Fruit fly (Drosophila melanogaster) whole organism, embryonic: Measurements from ENCODE around the gene Eip93F.

Experiments used
- ATbp ChIP-seq: fragments of 200-800 bp; sonication (Bioruptor generic); optimal IDR thresholded peaks from 2 replicates; lab custom pipeline; 2017; ENCODE audit warnings: missing biosample characterization, mild to moderate bottlenecking, missing genetic modification characterization, missing genetic modification reagents
- CG11093 ChIP-seq: fragments of 200-800 bp; sonication (Bioruptor generic); IDR thresholded peaks from 3 replicates; pipeline ENCODE4 v1.3.6; 2022; ENCODE audit warnings: missing biosample characterization, missing genetic modification characterization
- CG11695 ChIP-seq: fragments of 200-800 bp; sonication (Bioruptor generic); IDR thresholded peaks from 3 replicates; pipeline ENCODE4 v1.3.6; 2022; ENCODE audit warnings: missing biosample characterization, missing genetic modification characterization
- CG12104 ChIP-seq: fragments of 200-800 bp; sonication (Bioruptor generic); optimal IDR thresholded peaks from 3 replicates; lab custom pipeline; 2016; ENCODE audit warnings: missing biosample characterization, missing genetic modification characterization
- CG16779 ChIP-seq: fragments of 200-800 bp; sonication (Bioruptor generic); IDR thresholded peaks from 2 replicates; pipeline ENCODE4 v1.3.6; 2022; ENCODE audit warnings: missing biosample characterization, missing genetic modification characterization
- CG18764 ChIP-seq: fragments of 200-800 bp; sonication (Bioruptor generic); optimal IDR thresholded peaks from 3 replicates; lab custom pipeline; 2016; ENCODE audit warnings: missing biosample characterization, missing genetic modification characterization
- CG30020 ChIP-seq: fragments of 200-800 bp; optimal IDR thresholded peaks from 2 replicates; lab custom pipeline; 2019; ENCODE audit warnings: missing biosample characterization, mild to moderate bottlenecking, missing genetic modification characterization, moderate library complexity
- CG3065 ChIP-seq: fragments of 200-800 bp; sonication (Bioruptor generic); optimal IDR thresholded peaks from 2 replicates; lab custom pipeline; 2016; ENCODE audit warnings: missing biosample characterization, missing genetic modification characterization
- CG31224 ChIP-seq: fragments of 200-800 bp; sonication (Bioruptor generic); IDR thresholded peaks from 2 replicates; pipeline ENCODE4 v1.3.6; 2022; ENCODE audit warnings: missing biosample characterization, missing genetic modification characterization
- CG31388 ChIP-seq: fragments of 200-800 bp; sonication (Bioruptor generic); optimal IDR thresholded peaks from 2 replicates; lab custom pipeline; 2016; ENCODE audit warnings: missing biosample characterization, missing genetic modification characterization
- CG33213 ChIP-seq: fragments of 200-800 bp; sonication (Bioruptor generic); optimal IDR thresholded peaks from 3 replicates; lab custom pipeline; 2016; ENCODE audit warnings: missing biosample characterization, missing genetic modification characterization
- CG4617 ChIP-seq: fragments of 200-800 bp; sonication (Bioruptor generic); optimal IDR thresholded peaks from 3 replicates; lab custom pipeline; 2016; ENCODE audit warnings: missing biosample characterization, missing genetic modification characterization, borderline replicate concordance
- CG6765 ChIP-seq: fragments of 200-800 bp; sonication (Bioruptor generic); optimal IDR thresholded peaks from 3 replicates; lab custom pipeline; 2017; ENCODE audit warnings: missing biosample characterization, mild to moderate bottlenecking, missing genetic modification characterization
- CG6813 ChIP-seq: fragments of 200-800 bp; sonication (Bioruptor generic); optimal IDR thresholded peaks from 2 replicates; lab custom pipeline; 2017; ENCODE audit warnings: missing biosample characterization, missing genetic modification characterization, mild to moderate bottlenecking, moderate library complexity, missing genetic modification reagents
- CG8290 ChIP-seq, 3 experiments: fragments of 200-800 bp; sonication (Bioruptor generic); optimal IDR thresholded peaks; 2 replicates each; lab custom pipeline; 2016 to 2019; ENCODE audit warnings: missing biosample characterization in 3 of 3, missing genetic modification characterization in 3 of 3, mild to moderate bottlenecking in 2 of 3, moderate library complexity in 1 of 3
- Drgx ChIP-seq: fragments of 200-800 bp; sonication (Bioruptor generic); IDR thresholded peaks from 2 replicates; pipeline ENCODE4 v1.3.6; 2022; ENCODE audit warnings: missing biosample characterization, missing genetic modification characterization
- Fer3 ChIP-seq: fragments of 200-800 bp; sonication (Bioruptor generic); optimal IDR thresholded peaks from 2 replicates; lab custom pipeline; 2018; ENCODE audit warnings: missing biosample characterization, mild to moderate bottlenecking, missing genetic modification characterization, moderate library complexity
- Gsc ChIP-seq: fragments of 200-800 bp; sonication (Bioruptor generic); IDR thresholded peaks from 2 replicates; pipeline ENCODE4 v1.3.6; 2022; ENCODE audit warnings: missing biosample characterization, missing genetic modification characterization
- Hr39 ChIP-seq: fragments of >200 bp; optimal IDR thresholded peaks from 2 replicates; lab custom pipeline; 2017
- Hr51 ChIP-seq, 2 experiments: fragments of 200-800 bp; sonication (Bioruptor generic); optimal IDR thresholded peaks; 2 replicates in 1 of 2; 3 replicates in 1 of 2; lab custom pipeline; 2016 to 2018; ENCODE audit warnings: missing biosample characterization in 2 of 2, missing genetic modification characterization in 2 of 2, mild to moderate bottlenecking in 1 of 2, moderate library complexity in 1 of 2
- MESR4 ChIP-seq: fragments of 200-800 bp; sonication (Bioruptor generic); optimal IDR thresholded peaks from 2 replicates; lab custom pipeline; 2018; ENCODE audit warnings: missing biosample characterization, mild to moderate bottlenecking, missing genetic modification characterization, moderate library complexity
- Mrtf ChIP-seq: fragments of 200-800 bp; sonication (Bioruptor generic); IDR thresholded peaks from 3 replicates; pipeline ENCODE4 v1.3.6; 2022; ENCODE audit warnings: missing biosample characterization, missing genetic modification characterization
- Sox100B ChIP-seq: fragments of 200-800 bp; sonication (Bioruptor generic); optimal IDR thresholded peaks from 3 replicates; lab custom pipeline; 2018; ENCODE audit warnings: missing biosample characterization, mild to moderate bottlenecking, missing genetic modification characterization
- TFAM ChIP-seq: fragments of 200-800 bp; sonication (Bioruptor generic); optimal IDR thresholded peaks from 2 replicates; lab custom pipeline; 2017; ENCODE audit warnings: missing biosample characterization, missing genetic modification characterization, inconsistent platforms
- Trl ChIP-seq, 3 experiments: fragments of >200 bp in 2 of 3; fragments of 200-800 bp in 1 of 3; sonication (Bioruptor generic) in 1 of 3; optimal IDR thresholded peaks; 2 replicates in 1 of 3; 3 replicates in 2 of 3; lab custom pipeline; 2016 to 2017; ENCODE audit warnings: missing biosample characterization in 1 of 3, missing genetic modification characterization in 1 of 3
- cato ChIP-seq: fragments of 200-800 bp; sonication (Bioruptor generic); optimal IDR thresholded peaks from 2 replicates; lab custom pipeline; 2016; ENCODE audit warnings: missing biosample characterization, missing genetic modification characterization, borderline replicate concordance
- caup ChIP-seq: fragments of 200-800 bp; sonication (Bioruptor generic); optimal IDR thresholded peaks from 3 replicates; lab custom pipeline; 2017; ENCODE audit warnings: missing biosample characterization, mild to moderate bottlenecking, missing genetic modification characterization, moderate library complexity; ENCODE audit not compliant: severe bottlenecking
- crc ChIP-seq: fragments of 200-800 bp; sonication (Bioruptor generic); optimal IDR thresholded peaks from 2 replicates; lab custom pipeline; 2016; ENCODE audit warnings: missing biosample characterization, missing genetic modification characterization
- dan ChIP-seq: fragments of 200-800 bp; sonication (Bioruptor generic); IDR thresholded peaks from 2 replicates; pipeline ENCODE4 v1.3.6; 2022; ENCODE audit warnings: missing biosample characterization, missing genetic modification characterization
- disco-r ChIP-seq: fragments of 200-800 bp; sonication (Bioruptor generic); optimal IDR thresholded peaks from 2 replicates; lab custom pipeline; 2016; ENCODE audit warnings: missing biosample characterization, missing genetic modification characterization
- dm ChIP-seq: fragments of 200-800 bp; sonication (Bioruptor generic); optimal IDR thresholded peaks from 3 replicates; lab custom pipeline; 2016; ENCODE audit warnings: missing biosample characterization, missing genetic modification characterization
- dpn ChIP-seq, 2 experiments: fragments of 200-800 bp; sonication (Bioruptor generic); optimal IDR thresholded peaks; 3 replicates each; lab custom pipeline; 2016; ENCODE audit warnings: missing biosample characterization in 2 of 2, missing genetic modification characterization in 2 of 2
- ems ChIP-seq: fragments of 200-800 bp; sonication (Bioruptor generic); optimal IDR thresholded peaks from 3 replicates; lab custom pipeline; 2016; ENCODE audit warnings: missing biosample characterization, missing genetic modification characterization
- fru ChIP-seq: fragments of >200 bp; optimal IDR thresholded peaks from 2 replicates; lab custom pipeline; 2017
- gce ChIP-seq: fragments of 200-800 bp; sonication (Bioruptor generic); IDR thresholded peaks from 3 replicates; pipeline ENCODE4 v1.3.6; 2022; ENCODE audit warnings: missing biosample characterization, missing genetic modification characterization
- grau ChIP-seq: fragments of 200-800 bp; optimal IDR thresholded peaks from 3 replicates; lab custom pipeline; 2019; ENCODE audit warnings: missing biosample characterization, mild to moderate bottlenecking, missing genetic modification characterization, moderate library complexity
- ham ChIP-seq: fragments of 200-800 bp; sonication (Bioruptor generic); IDR thresholded peaks from 2 replicates; pipeline ENCODE4 v1.3.6; 2022; ENCODE audit warnings: missing biosample characterization, missing genetic modification characterization
- ind ChIP-seq: fragments of 200-800 bp; sonication (Bioruptor generic); optimal IDR thresholded peaks from 3 replicates; lab custom pipeline; 2016; ENCODE audit warnings: missing biosample characterization, missing genetic modification characterization
- jing ChIP-seq: fragments of 200-800 bp; sonication (Bioruptor generic); optimal IDR thresholded peaks from 2 replicates; lab custom pipeline; 2018; ENCODE audit warnings: missing biosample characterization, mild to moderate bottlenecking, missing genetic modification characterization
- lmd ChIP-seq: fragments of 200-800 bp; sonication (Bioruptor generic); IDR thresholded peaks from 2 replicates; pipeline ENCODE4 v1.3.6; 2022; ENCODE audit warnings: missing biosample characterization, missing genetic modification characterization
- onecut ChIP-seq: fragments of 200-800 bp; sonication (Bioruptor generic); IDR thresholded peaks from 2 replicates; pipeline ENCODE4 v1.3.6; 2022; ENCODE audit warnings: missing biosample characterization, missing genetic modification characterization
- otp ChIP-seq: fragments of 200-800 bp; sonication (Bioruptor generic); IDR thresholded peaks from 3 replicates; pipeline ENCODE4, ENCODE4 v1.3.6; 2022; ENCODE audit warnings: missing biosample characterization, missing genetic modification characterization
- pan ChIP-seq, 4 experiments: fragments of >200 bp in 3 of 4; fragments of 200-800 bp in 1 of 4; sonication (Bioruptor generic) in 1 of 4; optimal IDR thresholded peaks in 3 of 4; IDR thresholded peaks in 1 of 4; 2 replicates each; pipeline versions ENCODE4 v1.3.6 to Lab custom; 2017 to 2022; ENCODE audit warnings: missing biosample characterization in 2 of 4, missing genetic modification characterization in 2 of 4, mixed read lengths in 1 of 4
- peb ChIP-seq: fragments of 200-800 bp; sonication (Bioruptor generic); IDR thresholded peaks from 2 replicates; pipeline ENCODE4 v1.3.6; 2022; ENCODE audit warnings: missing biosample characterization, missing genetic modification characterization
- sc ChIP-seq, 3 experiments: fragments of >200 bp in 2 of 3; fragments of 200-800 bp in 1 of 3; sonication (Bioruptor generic) in 1 of 3; optimal IDR thresholded peaks; 2 replicates in 2 of 3; 3 replicates in 1 of 3; lab custom pipeline; 2017; ENCODE audit warnings: mild to moderate bottlenecking in 1 of 3, missing biosample characterization in 1 of 3, missing genetic modification characterization in 1 of 3, missing genetic modification reagents in 1 of 3
- sima ChIP-seq: fragments of 200-800 bp; sonication (Bioruptor generic); optimal IDR thresholded peaks from 2 replicates; lab custom pipeline; 2016; ENCODE audit warnings: missing biosample characterization, missing genetic modification characterization
- stwl ChIP-seq: fragments of 200-800 bp; sonication (Bioruptor generic); optimal IDR thresholded peaks from 3 replicates; lab custom pipeline; 2018; ENCODE audit warnings: missing biosample characterization, mild to moderate bottlenecking, missing genetic modification characterization, moderate library complexity
- tin ChIP-seq: fragments of 200-800 bp; sonication (Bioruptor generic); optimal IDR thresholded peaks from 3 replicates; lab custom pipeline; 2016; ENCODE audit warnings: missing biosample characterization, missing genetic modification characterization
- zfh1 ChIP-seq: fragments of 200-800 bp; sonication (Bioruptor generic); IDR thresholded peaks from 3 replicates; pipeline ENCODE4 v1.3.6; 2022; ENCODE audit warnings: missing biosample characterization, missing genetic modification characterization

Eip93F gene

DNA sequence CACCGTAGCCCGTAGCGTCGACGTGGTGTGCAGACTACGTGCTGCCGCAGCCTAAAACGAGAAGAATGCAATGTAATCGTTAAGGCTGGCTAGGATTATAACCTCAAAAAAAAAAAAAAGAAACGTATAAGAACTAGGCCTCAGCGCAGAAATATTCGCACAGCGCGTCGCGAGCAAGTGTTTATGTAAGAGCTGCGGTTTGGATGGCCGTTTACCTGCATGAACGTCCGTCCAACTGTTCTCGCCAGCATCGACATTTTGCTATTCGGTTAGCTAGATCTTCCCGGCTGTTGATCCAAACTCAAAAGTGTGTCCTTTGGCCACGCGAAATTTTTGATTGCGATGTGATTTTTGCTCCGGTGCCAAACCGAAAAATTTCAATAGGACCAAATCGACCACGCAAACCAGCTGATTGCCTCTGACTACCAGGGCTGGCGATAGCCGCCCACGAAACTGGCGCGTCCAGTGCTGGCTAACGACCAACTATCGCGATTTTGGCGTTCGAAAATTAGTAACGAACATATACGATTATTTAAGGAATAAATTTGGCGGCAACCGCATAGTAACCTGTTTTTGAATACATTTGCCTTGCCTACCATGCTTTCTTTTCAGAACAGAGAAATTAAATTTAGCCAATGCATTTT lies 70.0 kb downstream of the Eip93F start, which contains the start of gene Idh3b (continued):
- TF ChIP-seq gce (GFP tag; lab: Robert Waterston, UW) = no peak
- TF ChIP-seq lmd (GFP tag; lab: Robert Waterston, UW) = no peak
- 0 out of 2 replicates have a peak, but pooled peaks have one; percentile 10 for TF ChIP-seq peb (GFP tag; lab: Robert Waterston, UW)
- peak; percentile 38; the same call in 1 of the 3 replicates for TF ChIP-seq CG11093 (GFP tag; lab: Robert Waterston, UW)
- no peak for TF ChIP-seq jing (GFP tag; lab: Kevin White, UChicago)
- no peak for TF ChIP-seq grau
- TF ChIP-seq CG31224 = peak; percentile 43; the same call in 1 of the 2 replicates
- TF ChIP-seq tin (GFP tag; lab: Kevin White, UChicago) = peak; percentile 65
- TF ChIP-seq ems (GFP tag; lab: Kevin White, UChicago) = peak; percentile 76
- no peak for TF ChIP-seq Drgx (GFP tag; lab: Robert Waterston, UW)
- no peak for TF ChIP-seq TFAM
- TF ChIP-seq CG6813 = no peak
- peak; percentile 64 for TF ChIP-seq CG4617
- no peak for TF ChIP-seq ATbp (GFP tag; lab: Kevin White, UChicago)
- TF ChIP-seq Gsc (GFP tag; lab: Robert Waterston, UW) = no peak
- TF ChIP-seq ham (GFP tag; lab: Robert Waterston, UW) = no peak
- TF ChIP-seq cato (GFP tag; lab: Kevin White, UChicago) = peak; percentile 23
- no peak for TF ChIP-seq CG6765 (GFP tag; lab: Kevin White, UChicago)
- TF ChIP-seq Mrtf = no peak
- TF ChIP-seq Sox100B = no peak
- peak; percentile 69; the same call in 2 of the 3 replicates for TF ChIP-seq zfh1 (GFP tag; lab: Robert Waterston, UW)
- no peak for TF ChIP-seq CG31388
- TF ChIP-seq CG33213 (GFP tag; lab: Kevin White, UChicago) = peak; percentile 76
- peak; percentile 65 for TF ChIP-seq dm (GFP tag; lab: Kevin White, UChicago)
- TF ChIP-seq pan (optimal IDR thresholded peaks at IDR 0.05; lab: Kevin White, UChicago) = no peak
- TF ChIP-seq pan (GFP tag; optimal IDR thresholded peaks at IDR 0.05 in 1 of 2, IDR thresholded peaks at IDR 0.05 in 1 of 2) = no peak
- TF ChIP-seq CG18764 = peak; percentile 48
- peak; percentile 78 for TF ChIP-seq MESR4 (GFP tag; lab: Kevin White, UChicago)
- TF ChIP-seq Hr51 (GFP tag; optimal IDR thresholded peaks at IDR 0.05; lab: Kevin White, UChicago) = peak in 1 of 2 experiments; percentile 64
- no peak for TF ChIP-seq fru (lab: Kevin White, UChicago)
- TF ChIP-seq CG11695 (GFP tag; lab: Robert Waterston, UW) = peak; percentile 36; the same call in 1 of the 3 replicates
- TF ChIP-seq CG8290 (GFP tag; optimal IDR thresholded peaks at IDR 0.05; lab: Kevin White, UChicago) = peak; percentile 63
- no peak for TF ChIP-seq CG8290 (tag; optimal IDR thresholded peaks at IDR 0.05; lab: Kevin White, UChicago)
- no peak for TF ChIP-seq sima
- peak; percentile 8 for TF ChIP-seq CG12104
- TF ChIP-seq caup (GFP tag; lab: Kevin White, UChicago) = no peak
- TF ChIP-seq crc = peak; percentile 15
- no peak for TF ChIP-seq sc (optimal IDR thresholded peaks at IDR 0.05; lab: Kevin White, UChicago)
- no peak for TF ChIP-seq sc (GFP tag; optimal IDR thresholded peaks at IDR 0.05; lab: Kevin White, UChicago)
- TF ChIP-seq stwl = peak; percentile 86
- TF ChIP-seq CG3065 (GFP tag; lab: Kevin White, UChicago) = peak; percentile 55
- peak; percentile 62; the same call in 1 of the 2 replicates for TF ChIP-seq CG16779
- no peak for TF ChIP-seq Trl (optimal IDR thresholded peaks at IDR 0.05; lab: Kevin White, UChicago)
- TF ChIP-seq Trl (GFP tag; optimal IDR thresholded peaks at IDR 0.05; lab: Kevin White, UChicago) = peak; percentile 78
- peak; percentile 68 for TF ChIP-seq ind (GFP tag; lab: Kevin White, UChicago)
- no peak for TF ChIP-seq dan
- TF ChIP-seq Hr39 (lab: Kevin White, UChicago) = no peak
- no peak for TF ChIP-seq Fer3 (tag; lab: Kevin White, UChicago)
- TF ChIP-seq dpn (GFP tag; optimal IDR thresholded peaks at IDR 0.05; lab: Kevin White, UChicago) = peak; percentile 60 to 70
- peak; percentile 77 for TF ChIP-seq onecut (GFP tag; lab: Robert Waterston, UW)
- TF ChIP-seq otp (GFP tag; lab: Robert Waterston, UW) = no peak
- peak; percentile 6 for TF ChIP-seq disco-r (GFP tag; lab: Kevin White, UChicago)
- no peak for TF ChIP-seq CG30020 (tag; lab: Kevin White, UChicago)
